Worm (Caenorhabditis elegans) whole organism, late embryonic: ENCODE data around the gene F38A6.5.
A peak's percentile ranks its signal among the peaks of the same experiment; 100 is the strongest.

ENCODE experiments used
- C38D4.7 ChIP-seq: fragments of 200-800 bp; sonication (Bioruptor generic); optimal IDR thresholded peaks from 2 replicates; lab custom pipeline; 2018; ENCODE audit warnings: mild to moderate bottlenecking, missing genetic modification characterization, moderate library complexity, missing compliant biosample characterization
- K02D7.2 ChIP-seq: sonication (generic microtip); optimal IDR thresholded peaks from 2 replicates; lab custom pipeline; 2017; ENCODE audit warnings: mild to moderate bottlenecking, missing genetic modification characterization, missing compliant biosample characterization
- K09A11.1 ChIP-seq: sonication (generic microtip); optimal IDR thresholded peaks from 2 replicates; lab custom pipeline; 2017; ENCODE audit warnings: antibody characterized with exemption, mild to moderate bottlenecking, missing genetic modification characterization, missing compliant biosample characterization; ENCODE audit not compliant: insufficient read depth
- Y22D7AL.16 ChIP-seq: sonication (generic microtip); optimal IDR thresholded peaks from 2 replicates; lab custom pipeline; 2016; ENCODE audit warnings: missing genetic modification characterization, missing compliant biosample characterization
- ahr-1 ChIP-seq: sonication (generic microtip); optimal IDR thresholded peaks from 2 replicates; lab custom pipeline; 2016; ENCODE audit warnings: missing genetic modification characterization, missing compliant biosample characterization
- ceh-18 ChIP-seq: sonication (generic microtip); optimal IDR thresholded peaks from 2 replicates; lab custom pipeline; 2016; ENCODE audit warnings: missing genetic modification characterization, missing compliant biosample characterization
- ceh-2 ChIP-seq: sonication (generic microtip); optimal IDR thresholded peaks from 2 replicates; lab custom pipeline; 2016; ENCODE audit warnings: missing genotype, missing genetic modification characterization, missing compliant biosample characterization
- ceh-30 ChIP-seq: fragments of 150-350 bp; optimal IDR thresholded peaks from 2 replicates; lab custom pipeline; 2014; ENCODE audit warnings: missing biosample characterization, missing genetic modification characterization
- ceh-31 ChIP-seq: sonication (generic microtip); optimal IDR thresholded peaks from 2 replicates; lab custom pipeline; 2016; ENCODE audit warnings: missing genetic modification characterization, missing compliant biosample characterization
- ceh-34 ChIP-seq: sonication (generic microtip); optimal IDR thresholded peaks from 2 replicates; lab custom pipeline; 2016; ENCODE audit warnings: mild to moderate bottlenecking, missing genetic modification characterization, missing compliant biosample characterization
- ceh-45 ChIP-seq: fragments of 200-800 bp; sonication (Bioruptor generic); IDR thresholded peaks from 2 replicates; pipeline ENCODE4 v1.3.6; 2022; ENCODE audit warnings: missing genetic modification reagents, missing genetic modification characterization, missing compliant biosample characterization
- ceh-48 ChIP-seq: sonication (generic microtip); optimal IDR thresholded peaks from 2 replicates; lab custom pipeline; 2016; ENCODE audit warnings: missing genetic modification characterization, inconsistent platforms, missing compliant biosample characterization
- ceh-6 ChIP-seq: fragments of 200-800 bp; sonication (Bioruptor generic); optimal IDR thresholded peaks from 2 replicates; lab custom pipeline; 2018; ENCODE audit warnings: mild to moderate bottlenecking, missing genetic modification characterization, missing compliant biosample characterization
- ceh-9 ChIP-seq: sonication (generic microtip); optimal IDR thresholded peaks from 2 replicates; lab custom pipeline; 2016; ENCODE audit warnings: mild to moderate bottlenecking, missing genetic modification characterization, inconsistent platforms, missing compliant biosample characterization
- che-1 ChIP-seq: sonication (generic microtip); optimal IDR thresholded peaks from 2 replicates; lab custom pipeline; 2016; ENCODE audit warnings: mild to moderate bottlenecking, missing genetic modification characterization, missing compliant biosample characterization
- dve-1 ChIP-seq: sonication (generic microtip); optimal IDR thresholded peaks from 2 replicates; lab custom pipeline; 2017; ENCODE audit warnings: antibody characterized with exemption, mild to moderate bottlenecking, missing genetic modification characterization, missing compliant biosample characterization
- elt-4 ChIP-seq: sonication (generic microtip); optimal IDR thresholded peaks from 2 replicates; lab custom pipeline; 2016; ENCODE audit warnings: missing genetic modification characterization, missing compliant biosample characterization
- ets-4 ChIP-seq: sonication (generic microtip); optimal IDR thresholded peaks from 2 replicates; lab custom pipeline; 2016; ENCODE audit warnings: missing genetic modification characterization, missing compliant biosample characterization
- fax-1 ChIP-seq: sonication (generic microtip); optimal IDR thresholded peaks from 2 replicates; lab custom pipeline; 2016; ENCODE audit warnings: missing genotype, missing genetic modification characterization, missing compliant biosample characterization
- fkh-10 ChIP-seq: fragments of 150-350 bp; optimal IDR thresholded peaks from 2 replicates; lab custom pipeline; 2014; ENCODE audit warnings: missing biosample characterization, missing genetic modification reagents, missing genetic modification characterization
- fkh-6 ChIP-seq: sonication (generic microtip); optimal IDR thresholded peaks from 2 replicates; lab custom pipeline; 2016; ENCODE audit warnings: missing genetic modification characterization, missing compliant biosample characterization
- gmeb-2 ChIP-seq: sonication (generic microtip); optimal IDR thresholded peaks from 2 replicates; lab custom pipeline; 2016; ENCODE audit warnings: missing genetic modification characterization, inconsistent platforms, missing compliant biosample characterization
- hlh-13 ChIP-seq: fragments of 200-800 bp; sonication (Bioruptor generic); optimal IDR thresholded peaks from 2 replicates; lab custom pipeline; 2018; ENCODE audit warnings: mild to moderate bottlenecking, missing genetic modification characterization, missing compliant biosample characterization
- hlh-30 ChIP-seq: sonication (generic microtip); optimal IDR thresholded peaks from 2 replicates; lab custom pipeline; 2017; ENCODE audit warnings: antibody characterized with exemption, missing genetic modification characterization, missing compliant biosample characterization; ENCODE audit not compliant: insufficient read depth
- lim-6 ChIP-seq: sonication (generic microtip); optimal IDR thresholded peaks from 2 replicates; lab custom pipeline; 2016; ENCODE audit warnings: missing genetic modification characterization, missing compliant biosample characterization
- madf-2 ChIP-seq: sonication (generic microtip); optimal IDR thresholded peaks from 2 replicates; lab custom pipeline; 2017; ENCODE audit warnings: missing genetic modification characterization, missing compliant biosample characterization
- mec-3 ChIP-seq: sonication (generic microtip); optimal IDR thresholded peaks from 2 replicates; lab custom pipeline; 2016; ENCODE audit warnings: borderline replicate concordance, missing genetic modification characterization, missing compliant biosample characterization
- nfya-1 ChIP-seq: sonication (generic microtip); optimal IDR thresholded peaks from 2 replicates; lab custom pipeline; 2017; ENCODE audit warnings: missing genetic modification characterization, mild to moderate bottlenecking, missing compliant biosample characterization, antibody characterized with exemption, moderate library complexity
- nhr-11 ChIP-seq: fragments of 150-350 bp; optimal IDR thresholded peaks from 2 replicates; lab custom pipeline; 2014; ENCODE audit warnings: missing biosample characterization, missing genetic modification characterization
- npax-4 ChIP-seq: sonication (generic microtip); optimal IDR thresholded peaks from 2 replicates; lab custom pipeline; 2016; ENCODE audit warnings: missing genetic modification characterization, missing compliant biosample characterization
- pag-3 ChIP-seq: sonication (generic microtip); optimal IDR thresholded peaks from 2 replicates; lab custom pipeline; 2016; ENCODE audit warnings: missing compliant biosample characterization, missing genetic modification characterization, borderline replicate concordance
- pat-9 ChIP-seq: fragments of 200-800 bp; sonication (Bioruptor generic); optimal IDR thresholded peaks from 2 replicates; lab custom pipeline; 2018; ENCODE audit warnings: mild to moderate bottlenecking, missing genetic modification characterization, moderate library complexity, missing compliant biosample characterization
- pax-1 ChIP-seq: fragments of 150-350 bp; optimal IDR thresholded peaks from 2 replicates; lab custom pipeline; 2014; ENCODE audit warnings: missing biosample characterization, missing genetic modification characterization
- pha-2 ChIP-seq: sonication (generic microtip); optimal IDR thresholded peaks from 2 replicates; lab custom pipeline; 2017; ENCODE audit warnings: mild to moderate bottlenecking, missing genetic modification characterization, missing compliant biosample characterization
- pha-4 ChIP-seq: fragments of 150-350 bp; optimal IDR thresholded peaks from 2 replicates; lab custom pipeline; 2018; ENCODE audit warnings: missing biosample characterization, missing genetic modification reagents, missing genetic modification characterization
- pros-1 ChIP-seq: fragments of 150-350 bp; optimal IDR thresholded peaks from 2 replicates; lab custom pipeline; 2014; ENCODE audit warnings: missing biosample characterization, missing genetic modification reagents, missing genetic modification characterization
- rnt-1 ChIP-seq: sonication (generic microtip); optimal IDR thresholded peaks from 2 replicates; lab custom pipeline; 2016; ENCODE audit warnings: missing genetic modification characterization, missing compliant biosample characterization
- sdc-2 ChIP-seq: sonication (generic microtip); optimal IDR thresholded peaks from 2 replicates; lab custom pipeline; 2016; ENCODE audit warnings: missing genotype, missing genetic modification characterization, missing compliant biosample characterization
- sox-2 ChIP-seq: fragments of 200-800 bp; sonication (Bioruptor generic); IDR thresholded peaks from 2 replicates; pipeline ENCODE4 v1.3.6; 2022; ENCODE audit warnings: missing genetic modification reagents, missing genetic modification characterization, missing compliant biosample characterization
- sox-4 ChIP-seq: sonication (generic microtip); optimal IDR thresholded peaks from 2 replicates; lab custom pipeline; 2017; ENCODE audit warnings: mild to moderate bottlenecking, missing genetic modification characterization, inconsistent platforms, missing compliant biosample characterization
- tbx-2 ChIP-seq: sonication (generic microtip); optimal IDR thresholded peaks from 2 replicates; lab custom pipeline; 2016; ENCODE audit warnings: missing genetic modification characterization, missing compliant biosample characterization
- ttx-3 ChIP-seq: sonication (generic microtip); optimal IDR thresholded peaks from 2 replicates; lab custom pipeline; 2016; ENCODE audit warnings: missing genetic modification reagents, missing genetic modification characterization, missing compliant biosample characterization
- unc-3 ChIP-seq, 2 experiments: fragments of 200-800 bp in 1 of 2; sonication (Bioruptor generic) in 1 of 2; sonication (generic microtip) in 1 of 2; conservative IDR thresholded peaks in 1 of 2; optimal IDR thresholded peaks in 1 of 2; 2 replicates each; pipeline versions ENCODE4 v1.3.6 to Lab custom; 2016 to 2022; ENCODE audit warnings: missing compliant biosample characterization in 2 of 2, missing genetic modification characterization in 2 of 2, missing genetic modification reagents in 1 of 2
- unc-55 ChIP-seq: sonication (generic microtip); optimal IDR thresholded peaks from 2 replicates; lab custom pipeline; 2017; ENCODE audit warnings: missing biosample characterization, missing genetic modification reagents, missing genetic modification characterization
- zip-5 ChIP-seq: sonication (generic microtip); optimal IDR thresholded peaks from 2 replicates; lab custom pipeline; 2016; ENCODE audit warnings: missing genetic modification characterization, missing compliant biosample characterization
- ztf-16 ChIP-seq: sonication (generic microtip); optimal IDR thresholded peaks from 2 replicates; lab custom pipeline; 2017; ENCODE audit warnings: missing genetic modification characterization, missing compliant biosample characterization

F38A6.5 gene

DNA sequence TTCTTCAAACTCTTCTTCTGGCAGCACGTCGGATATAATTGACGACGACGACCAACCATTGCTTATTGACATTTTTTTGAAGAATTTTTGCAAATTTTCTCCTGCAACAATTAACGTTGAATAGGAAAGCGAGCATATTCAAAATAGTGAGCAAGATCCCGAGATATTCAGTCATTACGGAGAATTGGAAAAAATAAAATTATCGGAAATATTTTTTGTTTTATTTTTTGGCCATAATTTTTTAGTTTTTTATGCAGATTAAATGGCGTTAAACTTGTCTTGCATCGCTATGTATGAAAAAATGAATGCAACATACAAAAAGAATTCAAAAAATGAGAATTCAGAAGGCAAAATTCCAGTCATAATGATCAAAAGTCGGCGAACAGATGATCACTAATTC, 3.5 kb downstream of the F38A6.5 start, which contains the start of gene elp-1:
TSS of gene elp-1 (minus strand) at position 101 of the 400 bp plus-strand sequence.
- TF ChIP-seq lim-6 (tag; lab: Kevin White, UChicago) (no peak), elt-4 (tag; lab: Kevin White, UChicago) (no peak), sdc-2 (tag; lab: Kevin White, UChicago) (no peak), ahr-1 (tag; lab: Kevin White, UChicago) (no peak), unc-3 (GFP tag; conservative IDR thresholded peaks at IDR 0.05; lab: Robert Waterston, UW) (no peak), unc-3 (tag; optimal IDR thresholded peaks at IDR 0.05; lab: Kevin White, UChicago) (no peak), ceh-31 (tag; lab: Kevin White, UChicago) (no peak)

DNA sequence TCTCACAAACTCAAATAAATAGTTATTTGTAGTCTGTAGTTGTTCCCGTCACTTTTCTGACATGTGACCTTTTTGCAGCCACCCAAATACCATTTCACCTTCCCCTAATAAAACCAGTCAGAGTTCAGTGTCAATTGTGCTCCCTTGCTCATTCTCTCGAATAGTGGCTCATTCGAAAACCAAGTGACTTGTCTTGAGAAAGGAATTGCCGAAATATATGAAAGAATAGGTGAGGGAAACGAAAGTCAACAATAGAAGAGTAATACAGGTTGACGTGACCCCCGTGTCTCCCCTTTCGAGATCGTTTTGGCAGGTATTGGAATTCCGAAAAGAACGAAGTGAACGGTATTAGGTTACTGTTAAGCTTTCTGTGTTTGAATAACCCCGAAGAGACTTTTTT, 10.4 kb downstream of the F38A6.5 start:
- peak; percentile 64 for TF ChIP-seq ceh-34 (tag; lab: Kevin White, UChicago)
- TF ChIP-seq npax-4 (tag; lab: Kevin White, UChicago): no peak
- TF ChIP-seq ceh-2: peak; percentile 11

DNA sequence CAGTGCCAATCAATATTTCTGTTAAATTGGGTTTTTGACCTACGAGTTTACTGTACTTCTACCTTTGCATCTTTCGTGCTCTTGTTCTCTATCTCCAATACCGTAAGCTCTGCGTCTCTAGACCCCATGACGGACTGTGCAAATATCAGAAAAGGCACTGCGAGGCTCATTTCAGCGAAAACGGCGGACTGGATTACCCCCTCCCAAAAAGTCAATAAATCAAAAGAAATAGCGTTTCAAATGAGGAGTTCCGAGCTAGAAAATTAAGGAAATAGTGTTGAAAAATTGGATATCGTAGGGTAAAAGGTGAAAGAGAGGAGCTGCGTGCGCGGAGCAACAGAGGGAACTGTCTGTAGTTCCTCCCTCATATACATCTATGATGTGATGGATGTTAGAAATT, 11.8 kb downstream of the F38A6.5 start:
- no peak for TF ChIP-seq C38D4.7 (GFP tag; lab: Kevin White, UChicago)
- TF ChIP-seq fax-1 (tag; lab: Kevin White, UChicago): no peak
- TF ChIP-seq ceh-9: no peak
- peak; percentile 16 for TF ChIP-seq dve-1
- no peak for TF ChIP-seq ceh-48 (tag; lab: Kevin White, UChicago)
- no peak for TF ChIP-seq ets-4 (tag; lab: Kevin White, UChicago)
- TF ChIP-seq sox-2 (GFP tag; lab: Robert Waterston, UW): no peak
- TF ChIP-seq ceh-30: no peak
- no peak for TF ChIP-seq lim-6 (tag; lab: Kevin White, UChicago)
- TF ChIP-seq hlh-13 (GFP tag; lab: Kevin White, UChicago): no peak
- no peak for TF ChIP-seq gmeb-2 (tag; lab: Kevin White, UChicago)
- peak; percentile 24 for TF ChIP-seq ceh-34 (tag; lab: Kevin White, UChicago)
- peak; percentile 3 for TF ChIP-seq hlh-30 (tag; lab: Kevin White, UChicago)
- no peak for TF ChIP-seq zip-5 (tag; lab: Kevin White, UChicago)
- peak; percentile 12 for TF ChIP-seq tbx-2 (tag; lab: Kevin White, UChicago)
- TF ChIP-seq che-1: no peak
- peak; percentile 80 for TF ChIP-seq pha-2 (tag; lab: Kevin White, UChicago)
- peak; percentile 11 for TF ChIP-seq ceh-18 (tag; lab: Kevin White, UChicago)
- TF ChIP-seq fkh-10 (GFP tag; lab: Kevin White, UChicago): no peak
- no peak for TF ChIP-seq Y22D7AL.16 (tag; lab: Kevin White, UChicago)
- no peak for TF ChIP-seq ceh-6 (GFP tag; lab: Kevin White, UChicago)
- no peak for TF ChIP-seq ceh-2
- TF ChIP-seq ztf-16: no peak
- TF ChIP-seq pax-1 (tag; lab: Kevin White, UChicago): peak; percentile 82
- TF ChIP-seq pag-3 (tag; lab: Kevin White, UChicago): no peak
- no peak for TF ChIP-seq sdc-2 (tag; lab: Kevin White, UChicago)
- no peak for TF ChIP-seq ceh-31 (tag; lab: Kevin White, UChicago)
- no peak for TF ChIP-seq madf-2 (tag; lab: Kevin White, UChicago)
- no peak for TF ChIP-seq rnt-1 (tag; lab: Kevin White, UChicago)
- no peak for TF ChIP-seq K09A11.1 (tag; lab: Kevin White, UChicago)
- no peak for TF ChIP-seq nhr-11
- no peak for TF ChIP-seq pros-1 (tag; lab: Kevin White, UChicago)
- TF ChIP-seq npax-4 (tag; lab: Kevin White, UChicago): no peak
- TF ChIP-seq ttx-3: no peak
- TF ChIP-seq unc-55 (GFP tag; lab: Kevin White, UChicago): no peak
- TF ChIP-seq ceh-45: no peak
- no peak for TF ChIP-seq sox-4 (tag; lab: Kevin White, UChicago)
- no peak for TF ChIP-seq pha-4 (tag; lab: Kevin White, UChicago)
- peak; percentile 34 for TF ChIP-seq nfya-1
- TF ChIP-seq K02D7.2 (tag; lab: Kevin White, UChicago): no peak
- TF ChIP-seq pat-9: no peak
- no peak for TF ChIP-seq fkh-6 (tag; lab: Kevin White, UChicago)
- TF ChIP-seq mec-3: no peak
